Worm (Caenorhabditis elegans) whole organism, L4 larva: ENCODE measurements around the gene hpo-28.

ENCODE experiments used
- F49E8.2 ChIP-seq: sonication (generic microtip); optimal IDR thresholded peaks from 2 replicates; lab custom pipeline; 2016; ENCODE audit warnings: missing compliant biosample characterization, mild to moderate bottlenecking, missing genetic modification characterization, borderline replicate concordance
- T20F7.1 ChIP-seq: fragments of 200-800 bp; sonication (Bioruptor generic); optimal IDR thresholded peaks from 2 replicates; lab custom pipeline; 2018; ENCODE audit warnings: mild to moderate bottlenecking, missing genetic modification characterization, missing compliant biosample characterization
- Y48G9A.11 ChIP-seq: fragments of 200-800 bp; sonication (Bioruptor generic); IDR thresholded peaks from 2 replicates; pipeline ENCODE4 v1.3.6; 2022; ENCODE audit warnings: missing genetic modification reagents, missing genetic modification characterization, missing compliant biosample characterization
- ZK546.5 ChIP-seq, 2 experiments: sonication (generic microtip); optimal IDR thresholded peaks; 2 replicates each; lab custom pipeline; 2017; ENCODE audit warnings: missing biosample characterization in 2 of 2, missing genetic modification characterization in 2 of 2
- aha-1 ChIP-seq: fragments of 150-350 bp; peaks from one replicate; lab custom pipeline; 2014; ENCODE audit warnings: missing biosample characterization, missing genetic modification characterization
- ama-1 ChIP-seq: fragments of 150-350 bp; optimal IDR thresholded peaks from 2 replicates; lab custom pipeline; 2014; ENCODE audit warnings: inconsistent platforms, mixed read lengths
- ceh-82 ChIP-seq: sonication (generic microtip); optimal IDR thresholded peaks from 2 replicates; lab custom pipeline; 2017; ENCODE audit warnings: missing biosample characterization, missing genetic modification characterization
- daf-19 ChIP-seq: fragments of 200-800 bp; sonication (Bioruptor generic); conservative IDR thresholded peaks from 2 replicates; pipeline ENCODE4 v1.3.6; 2022; ENCODE audit warnings: missing genetic modification characterization, missing compliant biosample characterization
- dpl-1 ChIP-seq: fragments of 150-350 bp; optimal IDR thresholded peaks from 2 replicates; lab custom pipeline; 2014; ENCODE audit warnings: missing biosample characterization, missing genetic modification reagents, missing genetic modification characterization
- dve-1 ChIP-seq: sonication (generic microtip); optimal IDR thresholded peaks from 2 replicates; lab custom pipeline; 2017; ENCODE audit warnings: antibody characterized with exemption, mild to moderate bottlenecking, missing genetic modification characterization, missing compliant biosample characterization; ENCODE audit not compliant: insufficient read depth
- egl-43 ChIP-seq: fragments of 200-800 bp; sonication (Bioruptor generic); IDR thresholded peaks from 2 replicates; pipeline ENCODE4 v1.3.6; 2022; ENCODE audit warnings: missing genetic modification reagents, missing genetic modification characterization, missing compliant biosample characterization
- hlh-30 ChIP-seq: sonication (generic microtip); optimal IDR thresholded peaks from 2 replicates; lab custom pipeline; 2017; ENCODE audit warnings: antibody characterized with exemption, mild to moderate bottlenecking, missing genetic modification characterization, missing compliant biosample characterization; ENCODE audit not compliant: insufficient read depth
- hmg-1.1 ChIP-seq: fragments of 200-800 bp; sonication (Bioruptor generic); IDR thresholded peaks from 2 replicates; pipeline ENCODE4 v1.3.6; 2022; ENCODE audit warnings: missing genetic modification reagents, missing genetic modification characterization, missing compliant biosample characterization
- lin-13 ChIP-seq: fragments of 150-350 bp; optimal IDR thresholded peaks from 2 replicates; lab custom pipeline; 2014; ENCODE audit warnings: missing biosample characterization, missing genetic modification reagents, missing genetic modification characterization
- mdt-29 ChIP-seq: fragments of 200-800 bp; sonication (Bioruptor generic); IDR thresholded peaks from 2 replicates; pipeline ENCODE4 v1.3.6; 2022; ENCODE audit warnings: missing genetic modification reagents, missing genetic modification characterization, missing compliant biosample characterization
- nhr-28 ChIP-seq: fragments of 150-350 bp; optimal IDR thresholded peaks from 2 replicates; lab custom pipeline; 2014; ENCODE audit warnings: missing biosample characterization, missing genetic modification characterization
- nhr-76 ChIP-seq: fragments of 150-350 bp; optimal IDR thresholded peaks from 2 replicates; lab custom pipeline; 2014; ENCODE audit warnings: missing biosample characterization, missing genetic modification characterization
- pha-4 ChIP-seq, 2 experiments: fragments of 150-350 bp in 1 of 2; fragments of 200-800 bp in 1 of 2; sonication (Bioruptor generic) in 1 of 2; IDR thresholded peaks in 1 of 2; optimal IDR thresholded peaks in 1 of 2; 2 replicates each; pipeline versions ENCODE4 v1.3.6 to Lab custom; 2014 to 2022; ENCODE audit warnings: missing genetic modification characterization in 2 of 2, missing genetic modification reagents in 2 of 2, missing biosample characterization in 1 of 2, missing compliant biosample characterization in 1 of 2
- pqm-1 ChIP-seq: sonication (generic microtip); optimal IDR thresholded peaks from 2 replicates; lab custom pipeline; 2017; ENCODE audit warnings: missing biosample characterization, missing genetic modification characterization
- sdz-12 ChIP-seq: fragments of 200-800 bp; sonication (Bioruptor generic); optimal IDR thresholded peaks from 2 replicates; lab custom pipeline; 2018; ENCODE audit warnings: mild to moderate bottlenecking, missing genetic modification characterization, missing compliant biosample characterization
- snpc-1.2 ChIP-seq: fragments of 200-800 bp; sonication (Bioruptor generic); IDR thresholded peaks from 2 replicates; pipeline ENCODE4 v1.3.6; 2022; ENCODE audit warnings: missing genetic modification reagents, missing genetic modification characterization, missing compliant biosample characterization
- spr-1 ChIP-seq: sonication (generic microtip); optimal IDR thresholded peaks from 2 replicates; lab custom pipeline; 2016; ENCODE audit warnings: mild to moderate bottlenecking, missing genetic modification characterization, missing compliant biosample characterization
- unc-130 ChIP-seq: sonication (generic microtip); optimal IDR thresholded peaks from 2 replicates; lab custom pipeline; 2016; ENCODE audit warnings: missing genetic modification reagents, missing genetic modification characterization, missing compliant biosample characterization
- unc-62 ChIP-seq, 3 experiments: fragments of 150-350 bp in 1 of 3; sonication (generic microtip); optimal IDR thresholded peaks in 2 of 3; peaks in 1 of 3; 1 replicate in 1 of 3; 2 replicates in 2 of 3; lab custom pipeline; 2014 to 2017; ENCODE audit warnings: missing biosample characterization in 3 of 3, missing genetic modification characterization in 3 of 3, missing genetic modification reagents in 3 of 3, missing genotype in 1 of 3
- ztf-11 ChIP-seq: fragments of 150-350 bp; optimal IDR thresholded peaks from 2 replicates; lab custom pipeline; 2014; ENCODE audit warnings: missing biosample characterization, missing genetic modification characterization

hpo-28 gene

DNA sequence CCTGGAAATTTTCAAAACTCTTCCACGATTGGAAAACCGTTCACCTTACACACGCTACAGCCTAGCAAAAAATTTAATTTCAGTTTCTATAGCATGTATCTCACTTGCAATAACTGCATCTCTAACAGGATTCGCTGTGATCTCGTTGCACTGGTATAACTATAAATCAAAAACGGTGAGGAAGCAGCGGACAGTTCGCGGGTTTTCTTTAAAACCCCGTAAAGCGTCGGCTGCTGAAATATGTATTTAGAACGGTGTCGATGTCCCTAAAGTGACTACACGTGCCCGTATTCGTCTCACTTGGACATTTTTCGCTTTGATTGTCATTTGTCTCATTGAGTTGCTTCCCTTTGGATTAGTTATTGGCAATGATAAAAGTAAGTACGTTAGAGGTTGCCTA, 25.2 kb upstream of the hpo-28 start:
- TF ChIP-seq T20F7.1: no peak
- TF ChIP-seq spr-1 (tag; lab: Kevin White, UChicago): no peak
- TF ChIP-seq pqm-1 (tag; lab: Kevin White, UChicago): no peak
- no peak for TF ChIP-seq nhr-28 (tag; lab: Kevin White, UChicago)
- no peak for TF ChIP-seq egl-43 (GFP tag; lab: Robert Waterston, UW)
- TF ChIP-seq ztf-11 (tag; lab: Kevin White, UChicago): no peak
- TF ChIP-seq hlh-30 (tag; lab: Kevin White, UChicago): no peak
- TF ChIP-seq aha-1 (tag; lab: Kevin White, UChicago): peak; percentile 73

DNA sequence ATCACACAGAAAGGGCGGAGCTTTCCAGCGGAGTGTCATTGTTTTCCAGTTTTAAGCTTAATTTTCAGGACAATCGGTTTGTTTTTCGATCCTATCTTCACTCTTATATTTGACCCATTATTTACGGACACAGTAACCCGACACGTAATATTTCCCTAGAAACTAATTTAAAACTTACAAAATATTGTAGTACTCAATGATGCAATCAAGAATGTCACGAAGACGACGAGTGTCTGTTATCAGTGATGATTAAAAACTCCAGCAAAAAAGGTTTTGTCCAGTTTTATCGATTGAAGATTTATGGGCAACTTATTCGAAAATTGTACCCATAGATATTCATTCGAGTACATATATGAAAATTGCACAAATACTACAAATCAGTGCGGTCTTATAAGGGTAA, 23.8 kb upstream of the hpo-28 start, which contains the start of gene B0244.17:
TSS of gene B0244.17 (plus strand) at position 301 of the 400 bp plus-strand sequence.
- TF ChIP-seq nhr-28 (tag; lab: Kevin White, UChicago): peak; percentile 37
- TF ChIP-seq pha-4 (GFP tag; IDR thresholded peaks at IDR 0.05; lab: Robert Waterston, UW): no peak
- TF ChIP-seq pha-4 (tag; optimal IDR thresholded peaks at IDR 0.05; lab: Kevin White, UChicago): no peak
- no peak for TF ChIP-seq ceh-82 (tag; lab: Kevin White, UChicago)
- no peak for TF ChIP-seq ama-1 (lab: Kevin White, UChicago)

DNA sequence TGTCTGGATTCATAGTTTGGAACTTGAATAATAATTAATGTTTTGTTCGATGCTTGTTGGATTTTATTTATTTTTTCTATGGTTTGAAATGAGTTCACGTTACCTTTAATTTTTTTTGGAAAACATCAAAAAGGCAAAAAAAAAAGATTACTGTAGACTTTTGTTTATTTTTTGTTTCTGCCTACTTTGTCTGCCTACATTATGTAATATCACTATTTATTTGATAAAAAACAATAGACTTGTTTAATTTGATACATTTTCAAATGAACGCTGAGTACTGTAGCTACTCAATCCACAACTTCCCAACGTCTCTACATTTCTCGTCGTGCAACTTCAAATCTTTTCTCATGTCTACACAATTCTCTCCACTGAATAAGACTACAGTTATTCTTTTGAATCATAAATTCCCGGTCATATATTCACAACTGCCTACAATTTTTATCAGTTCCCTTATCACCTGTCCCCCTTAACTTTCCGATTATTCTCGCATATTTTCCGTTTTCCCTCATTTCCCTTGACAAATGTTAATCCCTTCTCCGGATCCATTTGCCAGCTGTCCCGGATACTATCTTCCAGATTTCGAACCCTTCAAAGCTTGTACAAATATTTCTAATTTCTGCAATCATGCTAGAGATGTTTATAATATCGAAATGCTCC, 22.0 kb upstream of the hpo-28 start, which contains the start of the genes B0244.9 and B0244.7:
TSS of gene B0244.9 (minus strand) at position 51 of the 657 bp plus-strand sequence.
TSS of gene B0244.7 (plus strand) at position 522 of the 657 bp plus-strand sequence.
- no peak for TF ChIP-seq daf-19
- peak; percentile 56 for TF ChIP-seq pqm-1 (tag; lab: Kevin White, UChicago)
- no peak for TF ChIP-seq sdz-12 (GFP tag; lab: Kevin White, UChicago)
- TF ChIP-seq unc-130 (GFP tag; lab: Kevin White, UChicago): no peak
- no peak for TF ChIP-seq hmg-1.1 (GFP tag; lab: Robert Waterston, UW)
- TF ChIP-seq hlh-30 (tag; lab: Kevin White, UChicago): no peak
- TF ChIP-seq nhr-76 (tag; lab: Kevin White, UChicago): no peak
- TF ChIP-seq nhr-28 (tag; lab: Kevin White, UChicago): peak; percentile 62
- TF ChIP-seq dpl-1 (GFP tag; lab: Kevin White, UChicago): no peak
- no peak for TF ChIP-seq dve-1 (tag; lab: Kevin White, UChicago)

DNA sequence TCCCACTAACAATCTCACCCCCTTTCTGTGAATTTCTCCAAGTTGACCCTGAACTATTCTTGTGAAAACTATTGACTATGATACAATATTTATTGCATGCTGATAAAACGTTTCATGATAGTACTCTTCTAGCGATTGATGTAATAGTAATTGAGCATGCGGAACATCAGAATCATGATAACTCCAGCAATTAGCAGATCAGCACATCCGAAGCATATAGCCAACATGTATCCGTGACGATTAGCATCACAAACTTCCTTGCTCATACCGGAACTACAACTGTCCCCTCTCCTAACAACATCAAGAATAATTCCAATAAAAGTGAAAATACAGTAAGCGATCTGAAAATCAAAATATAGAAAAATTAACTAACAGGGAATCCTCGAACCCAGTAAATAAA, 20.9 kb upstream of the hpo-28 start:
- TF ChIP-seq aha-1 (tag; lab: Kevin White, UChicago): peak; percentile 28
- no peak for TF ChIP-seq snpc-1.2 (GFP tag; lab: Robert Waterston, UW)
- TF ChIP-seq unc-62 (GFP tag; optimal IDR thresholded peaks at IDR 0.05 in 1 of 2; lab: Kevin White, UChicago): peak in 1 of 2 experiments; percentile 28
- TF ChIP-seq unc-62 (tag; optimal IDR thresholded peaks at IDR 0.05; lab: Kevin White, UChicago): no peak
- TF ChIP-seq, all 104 proteins: peak for 2

DNA sequence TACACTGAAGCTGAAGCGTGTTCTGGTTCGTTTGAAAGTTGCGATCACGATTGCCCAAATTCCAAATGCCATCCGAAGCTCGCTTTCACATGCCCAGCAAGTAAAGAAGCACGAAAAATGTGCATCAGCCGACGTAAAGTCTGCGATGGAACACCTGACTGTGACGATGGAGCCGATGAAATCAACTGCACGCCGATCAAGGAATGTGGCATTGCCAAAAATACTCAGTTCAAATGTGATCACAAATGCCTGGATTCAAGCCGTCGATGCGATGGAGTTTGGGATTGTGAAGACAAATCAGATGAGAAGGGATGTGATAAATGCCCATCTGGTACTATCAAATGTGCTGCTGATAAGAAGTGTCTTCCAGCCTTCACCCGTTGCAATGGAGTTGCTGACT, 20.2 kb upstream of the hpo-28 start:
- TF ChIP-seq aha-1 (tag; lab: Kevin White, UChicago) (peak; percentile 93), lin-13 (GFP tag; lab: Kevin White, UChicago) (no peak)

DNA sequence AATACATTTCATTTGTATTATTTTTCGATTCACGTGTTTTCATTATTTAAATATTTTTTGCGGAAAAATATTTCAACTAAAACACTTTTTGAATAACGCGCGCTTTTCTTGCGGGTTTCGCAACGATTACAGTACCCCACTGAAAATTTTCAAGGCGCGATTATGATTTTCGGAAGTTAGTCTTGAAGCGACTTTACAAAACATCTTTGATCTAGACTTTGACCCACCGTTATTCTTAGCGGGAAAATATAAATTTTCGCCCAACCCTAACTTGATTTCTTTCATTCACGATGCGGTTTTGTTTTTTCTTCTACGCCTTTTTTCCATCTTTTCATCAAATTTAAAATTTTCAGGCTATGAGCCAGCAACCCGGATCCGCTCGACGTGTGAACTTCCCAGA, 18.7 kb upstream of the hpo-28 start, which contains the start of gene egg-1:
TSS of gene egg-1 (plus strand) at position 354 of the 400 bp plus-strand sequence.
- TF ChIP-seq F49E8.2 (tag; lab: Kevin White, UChicago) (peak; percentile 91), spr-1 (tag; lab: Kevin White, UChicago) (no peak), snpc-1.2 (GFP tag; lab: Robert Waterston, UW) (peak; percentile 43; the same call in 1 of the 2 replicates), unc-62 (GFP tag; optimal IDR thresholded peaks at IDR 0.05 in 1 of 2; lab: Kevin White, UChicago) (no peak), unc-62 (tag; optimal IDR thresholded peaks at IDR 0.05; lab: Kevin White, UChicago) (no peak), unc-130 (GFP tag; lab: Kevin White, UChicago) (peak; percentile 85), ZK546.5 (tag; optimal IDR thresholded peaks at IDR 0.05; lab: Kevin White, UChicago) (no peak), Y48G9A.11 (GFP tag; lab: Robert Waterston, UW) (peak; percentile 78), aha-1 (tag; lab: Kevin White, UChicago) (peak; percentile 40), mdt-29 (0 out of 2 replicates have a peak, but pooled peaks have one; percentile 10)
